Fruit fly (Drosophila melanogaster) whole organism: ENCODE results near the gene Socs36E.

Experiments used
- EcR ChIP-seq, 2 experiments: fragments of >200 bp; optimal IDR thresholded peaks; 2 replicates each; lab custom pipeline; 2017; ENCODE audit warnings: missing biosample characterization in 2 of 2, missing genetic modification characterization in 2 of 2, missing genetic modification reagents in 2 of 2
- usp ChIP-seq: fragments of >200 bp; optimal IDR thresholded peaks from 2 replicates; lab custom pipeline; 2017; ENCODE audit warnings: missing biosample characterization, missing genetic modification characterization, mixed read lengths

dm6 chr2L:18159172-18159571 lies 7.0 kb upstream of the Socs36E start, which contains the start of gene JMJD4:
- TF ChIP-seq usp (GFP tag; lab: Kevin White, UChicago) (no peak), EcR (GFP tag; optimal IDR thresholded peaks at IDR 0.05; lab: Kevin White, UChicago) (no peak)
